Worm (Caenorhabditis elegans) whole organism, L4 larva: ENCODE measurements around the gene nlp-43.

Source experiments
- F49E8.2 ChIP-seq: sonication (generic microtip); optimal IDR thresholded peaks from 2 replicates; lab custom pipeline; 2016; ENCODE audit warnings: missing compliant biosample characterization, mild to moderate bottlenecking, missing genetic modification characterization, borderline replicate concordance
- T26A8.4 ChIP-seq: fragments of 200-800 bp; sonication (Bioruptor generic); IDR thresholded peaks from 2 replicates; pipeline ENCODE4 v1.3.6; 2022; ENCODE audit warnings: missing genetic modification characterization, missing compliant biosample characterization
- Y105C5A.15 ChIP-seq: fragments of 200-800 bp; sonication (Bioruptor generic); IDR thresholded peaks from 2 replicates; pipeline ENCODE4 v1.3.6; 2022; ENCODE audit warnings: missing genetic modification characterization, missing compliant biosample characterization
- Y48G9A.11 ChIP-seq: fragments of 200-800 bp; sonication (Bioruptor generic); IDR thresholded peaks from 2 replicates; pipeline ENCODE4 v1.3.6; 2022; ENCODE audit warnings: missing genetic modification reagents, missing genetic modification characterization, missing compliant biosample characterization
- aha-1 ChIP-seq: fragments of 150-350 bp; peaks from one replicate; lab custom pipeline; 2014; ENCODE audit warnings: missing biosample characterization, missing genetic modification characterization
- ceh-20 ChIP-seq: fragments of 200-800 bp; sonication (Bioruptor generic); IDR thresholded peaks from 2 replicates; pipeline ENCODE4 v1.3.6; 2022; ENCODE audit warnings: missing genetic modification reagents, missing genetic modification characterization, missing compliant biosample characterization
- ceh-44 ChIP-seq: fragments of 200-800 bp; sonication (Bioruptor generic); IDR thresholded peaks from 2 replicates; pipeline ENCODE4 v1.3.6; 2022; ENCODE audit warnings: missing genetic modification reagents, missing genetic modification characterization, missing compliant biosample characterization
- daf-12 ChIP-seq: fragments of 150-350 bp; optimal IDR thresholded peaks from 2 replicates; lab custom pipeline; 2014; ENCODE audit warnings: missing biosample characterization, missing genetic modification reagents, missing genetic modification characterization
- dmd-6 ChIP-seq: fragments of 200-800 bp; sonication (Bioruptor generic); IDR thresholded peaks from 2 replicates; pipeline ENCODE4 v1.3.6; 2022; ENCODE audit warnings: missing genetic modification reagents, missing genetic modification characterization, missing compliant biosample characterization
- hlh-11 ChIP-seq: fragments of 200-800 bp; sonication (Bioruptor generic); optimal IDR thresholded peaks from 2 replicates; lab custom pipeline; 2018; ENCODE audit warnings: mild to moderate bottlenecking, missing genetic modification characterization, missing compliant biosample characterization
- hlh-30 ChIP-seq: sonication (generic microtip); optimal IDR thresholded peaks from 2 replicates; lab custom pipeline; 2017; ENCODE audit warnings: antibody characterized with exemption, mild to moderate bottlenecking, missing genetic modification characterization, missing compliant biosample characterization; ENCODE audit not compliant: insufficient read depth
- jun-1 ChIP-seq: fragments of 150-350 bp; optimal IDR thresholded peaks from 2 replicates; lab custom pipeline; 2014; ENCODE audit warnings: missing biosample characterization, missing genetic modification reagents, missing genetic modification characterization
- lin-15B ChIP-seq: fragments of 150-350 bp; sonication (generic microtip); optimal IDR thresholded peaks from 3 replicates; lab custom pipeline; 2014; ENCODE audit warnings: missing biosample characterization, missing genetic modification characterization
- lir-3 ChIP-seq: sonication (generic microtip); optimal IDR thresholded peaks from 2 replicates; lab custom pipeline; 2016; ENCODE audit warnings: mild to moderate bottlenecking, missing genetic modification characterization, missing compliant biosample characterization
- mdl-1 ChIP-seq, 2 experiments: fragments of 150-350 bp in 1 of 2; sonication (generic microtip) in 1 of 2; optimal IDR thresholded peaks; 2 replicates each; lab custom pipeline; 2014 to 2017; ENCODE audit warnings: missing biosample characterization in 2 of 2, missing genetic modification characterization in 2 of 2
- mes-2 ChIP-seq: sonication (generic microtip); optimal IDR thresholded peaks from 2 replicates; lab custom pipeline; 2016; ENCODE audit warnings: missing genotype, mild to moderate bottlenecking, missing genetic modification characterization, missing compliant biosample characterization; ENCODE audit not compliant: poor library complexity, severe bottlenecking
- nhr-102 ChIP-seq: sonication (generic microtip); optimal IDR thresholded peaks from 2 replicates; lab custom pipeline; 2016; ENCODE audit warnings: mild to moderate bottlenecking, missing genetic modification characterization, moderate library complexity, missing compliant biosample characterization
- nhr-28 ChIP-seq: fragments of 150-350 bp; optimal IDR thresholded peaks from 2 replicates; lab custom pipeline; 2014; ENCODE audit warnings: missing biosample characterization, missing genetic modification characterization
- nhr-48 ChIP-seq: sonication (generic microtip); optimal IDR thresholded peaks from 2 replicates; lab custom pipeline; 2016; ENCODE audit warnings: mild to moderate bottlenecking, missing genetic modification characterization, missing compliant biosample characterization
- saeg-2 ChIP-seq: fragments of 200-800 bp; sonication (Bioruptor generic); IDR thresholded peaks from 2 replicates; pipeline ENCODE4 v1.3.6; 2022; ENCODE audit warnings: missing genetic modification reagents, missing genetic modification characterization, missing compliant biosample characterization
- tag-97 ChIP-seq: fragments of 200-800 bp; sonication (Bioruptor generic); IDR thresholded peaks from 2 replicates; pipeline ENCODE4 v1.3.6; 2022; ENCODE audit warnings: missing genetic modification characterization, missing compliant biosample characterization
- unc-62 ChIP-seq, 3 experiments: fragments of 150-350 bp in 1 of 3; sonication (generic microtip); optimal IDR thresholded peaks in 2 of 3; peaks in 1 of 3; 1 replicate in 1 of 3; 2 replicates in 2 of 3; lab custom pipeline; 2014 to 2017; ENCODE audit warnings: missing biosample characterization in 3 of 3, missing genetic modification characterization in 3 of 3, missing genetic modification reagents in 3 of 3, missing genotype in 1 of 3
- zfp-3 ChIP-seq: fragments of 200-800 bp; sonication (Bioruptor generic); conservative IDR thresholded peaks from 2 replicates; pipeline ENCODE4 v1.3.6; 2022; ENCODE audit warnings: missing genetic modification reagents, missing genetic modification characterization, missing compliant biosample characterization
- zip-2 ChIP-seq: fragments of 150-350 bp; optimal IDR thresholded peaks from 2 replicates; lab custom pipeline; 2014; ENCODE audit warnings: missing biosample characterization, missing genetic modification characterization

nlp-43 gene

DNA sequence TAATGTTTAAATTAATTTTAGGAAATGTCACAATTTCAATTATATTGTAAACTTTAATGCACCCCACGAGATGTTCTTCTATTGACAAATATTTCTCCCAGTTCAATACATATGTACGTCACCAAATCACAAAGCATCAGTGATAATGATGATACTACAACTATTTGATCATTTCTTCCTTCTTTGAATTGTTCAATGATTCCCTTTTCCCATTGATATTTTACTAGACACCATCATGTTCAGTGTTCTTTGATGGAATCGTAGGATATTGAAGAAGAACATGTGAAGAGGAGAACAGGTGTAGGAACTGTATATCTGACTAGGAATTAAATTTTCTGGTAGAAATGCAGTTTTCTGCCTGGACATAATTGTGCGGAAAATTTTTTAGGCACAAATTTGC lies 47.3 kb downstream of the nlp-43 start:
- peak; percentile 27 for TF ChIP-seq hlh-11 (tag; lab: Kevin White, UChicago)
- TF ChIP-seq lir-3 (tag; lab: Kevin White, UChicago): no peak
- TF ChIP-seq unc-62 (GFP tag; optimal IDR thresholded peaks at IDR 0.05 in 1 of 2; lab: Kevin White, UChicago): peak in 1 of 2 experiments; percentile 88
- no peak for TF ChIP-seq unc-62 (tag; optimal IDR thresholded peaks at IDR 0.05; lab: Kevin White, UChicago)
- no peak for TF ChIP-seq daf-12 (tag; lab: Kevin White, UChicago)
- no peak for TF ChIP-seq zip-2 (tag; lab: Kevin White, UChicago)
- no peak for TF ChIP-seq F49E8.2 (tag; lab: Kevin White, UChicago)
- no peak for TF ChIP-seq ceh-20 (GFP tag; lab: Robert Waterston, UW)
- TF ChIP-seq Y48G9A.11 (GFP tag; lab: Robert Waterston, UW): no peak
- no peak for TF ChIP-seq nhr-102
- TF ChIP-seq nhr-28 (tag; lab: Kevin White, UChicago): peak; percentile 44
- no peak for TF ChIP-seq saeg-2 (GFP tag; lab: Robert Waterston, UW)
- TF ChIP-seq dmd-6: 0 out of 2 replicates have a peak, but pooled peaks have one; percentile 21
- peak; percentile 6 to 51 for TF ChIP-seq mdl-1 (tag; optimal IDR thresholded peaks at IDR 0.05; lab: Kevin White, UChicago)
- TF ChIP-seq hlh-30 (tag; lab: Kevin White, UChicago): peak; percentile 20
- TF ChIP-seq mes-2 (tag; lab: Kevin White, UChicago): no peak
- peak; percentile 36 for TF ChIP-seq nhr-48 (tag; lab: Kevin White, UChicago)
- TF ChIP-seq Y105C5A.15 (GFP tag; lab: Robert Waterston, UW): no peak

DNA sequence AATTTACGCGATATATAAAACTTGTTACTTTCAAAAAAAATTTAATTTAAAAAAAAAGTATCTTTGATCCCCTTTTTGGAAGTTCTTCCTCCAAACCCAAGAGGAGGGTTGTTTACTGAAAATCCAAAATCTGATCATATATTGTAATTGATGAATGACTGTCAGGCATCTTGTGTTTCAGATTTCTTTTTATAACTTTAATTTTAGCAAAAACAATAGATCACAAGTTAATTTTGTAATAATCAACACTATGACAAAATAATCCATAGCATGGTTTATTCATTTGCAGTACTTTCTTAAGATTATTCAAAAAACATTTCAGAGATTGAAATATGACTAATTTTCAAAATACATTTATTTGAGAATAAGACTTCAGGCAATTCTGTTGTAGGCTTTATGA lies 50.1 kb downstream of the nlp-43 start:
- no peak for TF ChIP-seq lin-15B (tag; lab: Kevin White, UChicago)
- TF ChIP-seq mdl-1 (tag; optimal IDR thresholded peaks at IDR 0.05; lab: Kevin White, UChicago): no peak
- no peak for TF ChIP-seq tag-97 (GFP tag; lab: Robert Waterston, UW)
- TF ChIP-seq nhr-28 (tag; lab: Kevin White, UChicago): no peak
- TF ChIP-seq ceh-44 (GFP tag; lab: Robert Waterston, UW): no peak
- TF ChIP-seq zfp-3 (GFP tag; lab: Robert Waterston, UW): peak; percentile 66; the same call in 1 of the 2 replicates
- peak; percentile 92 for TF ChIP-seq aha-1 (tag; lab: Kevin White, UChicago)
- 0 out of 2 replicates have a peak, but pooled peaks have one; percentile 10 for TF ChIP-seq T26A8.4
- no peak for TF ChIP-seq jun-1
